ENCODE assay signal across 2 fruit fly cellular contexts in the genomic region with DNA sequence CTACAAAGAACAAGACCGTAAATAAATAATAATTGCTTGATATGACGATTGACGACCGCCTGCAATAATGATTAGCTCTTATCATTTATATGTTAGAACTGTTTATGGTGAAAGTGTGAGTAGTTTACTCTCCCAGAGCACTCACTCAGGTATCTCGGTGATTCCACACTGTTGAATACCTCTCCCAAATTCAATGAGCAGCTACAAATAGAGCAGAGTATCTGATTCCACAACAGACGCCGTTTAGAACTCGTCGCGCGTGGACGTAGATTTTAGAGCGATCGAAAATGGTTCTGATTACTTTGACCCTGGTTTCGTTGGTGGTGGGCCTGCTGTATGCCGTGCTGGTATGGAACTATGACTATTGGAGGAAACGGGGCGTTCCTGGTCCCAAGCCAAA.
TF ChIP-seq lines count a peak whose summit lies in the region.

Gene Cyp28a5, plus strand, starts transcription at position 230 of the 400 bp plus-strand sequence.

- TF ChIP-seq CTCF in whole organism, embryonic (GFP tag; optimal IDR thresholded peaks at IDR 0.05; lab: Kevin White, UChicago), result no peak

TF ChIP-seq in whole organism, adult, 20 proteins besides CTCF, POLR2A, EP300 and RAD21:
- TF ChIP-seq cic (GFP tag; optimal IDR thresholded peaks at IDR 0.05; lab: Kevin White, UChicago), result peak; percentile 33
- TF ChIP-seq CG1620 (GFP tag; optimal IDR thresholded peaks at IDR 0.05; lab: Kevin White, UChicago), result no peak
- no peak for TF ChIP-seq tj (GFP tag; optimal IDR thresholded peaks at IDR 0.05; lab: Kevin White, UChicago)
- peak; percentile 18 for TF ChIP-seq Mnt (GFP tag; optimal IDR thresholded peaks at IDR 0.05; lab: Kevin White, UChicago)
- TF ChIP-seq kay (GFP tag; lab: Kevin White, UChicago; ENCODE audit: borderline replicate concordance), result peak; percentile 59
- peak; percentile 9 for TF ChIP-seq Hr96 (GFP tag; optimal IDR thresholded peaks at IDR 0.05; lab: Kevin White, UChicago)

TF ChIP-seq in whole organism, embryonic, 481 proteins besides CTCF, POLR2A, EP300 and RAD21:
- peak; percentile 76 for TF ChIP-seq Med (GFP tag; lab: Kevin White, UChicago)
- peak; percentile 43 for TF ChIP-seq ftz-f1 (GFP tag; optimal IDR thresholded peaks at IDR 0.05; lab: Kevin White, UChicago)
- no peak for TF ChIP-seq CG31224 (GFP tag; IDR thresholded peaks at IDR 0.05; lab: Robert Waterston, UW)
- peak; percentile 80; the same call in 1 of the 4 replicates for TF ChIP-seq chinmo (GFP tag; IDR thresholded peaks at IDR 0.05; lab: Robert Waterston, UW; ENCODE audit: partially characterized antibody)
- TF ChIP-seq Blimp-1 (GFP tag; optimal IDR thresholded peaks at IDR 0.05; lab: Kevin White, UChicago), result peak; percentile 13
- peak; percentile 31 to 40 for TF ChIP-seq Trl (optimal IDR thresholded peaks at IDR 0.05; lab: Kevin White, UChicago)
- no peak for TF ChIP-seq Trl (GFP tag; optimal IDR thresholded peaks at IDR 0.05; lab: Kevin White, UChicago)
- peak; percentile 29; the same call in 1 of the 2 replicates for TF ChIP-seq CG32532 (GFP tag; IDR thresholded peaks at IDR 0.05; lab: Robert Waterston, UW)
- peak; percentile 66 for TF ChIP-seq Jarid2 (GFP tag; optimal IDR thresholded peaks at IDR 0.05; lab: Kevin White, UChicago)
- TF ChIP-seq mirr (GFP tag; optimal IDR thresholded peaks at IDR 0.05; lab: Kevin White, UChicago), result peak; percentile 12
- TF ChIP-seq Rfx (GFP tag; IDR thresholded peaks at IDR 0.05; lab: Robert Waterston, UW), result no peak
- TF ChIP-seq ken (GFP tag; IDR thresholded peaks at IDR 0.05; lab: Robert Waterston, UW), result 0 out of 3 replicates have a peak, but pooled peaks have one; percentile 24
- peak; percentile 72 for TF ChIP-seq exex (tag; optimal IDR thresholded peaks at IDR 0.05; lab: Kevin White, UChicago)
- TF ChIP-seq CG34376 (GFP tag; optimal IDR thresholded peaks at IDR 0.05; lab: Kevin White, UChicago), result peak; percentile 36
- TF ChIP-seq CG18619 (GFP tag; optimal IDR thresholded peaks at IDR 0.05; lab: Kevin White, UChicago), result no peak
- 0 out of 3 replicates have a peak, but pooled peaks have one; percentile 46 for TF ChIP-seq CG2199 (GFP tag; IDR thresholded peaks at IDR 0.05; lab: Robert Waterston, UW)

Comparison
In these comparisons a context has a peak if more than half of its experiments do, and no peak if none do; other contexts are left out.
1. Of the 1 proteins assayed by ChIP-seq in both whole organism, embryonic and whole organism, adult: peak only in whole organism, embryonic: none; only in whole organism, adult: kay; in both: none; in neither: 0.